Fruit fly (Drosophila melanogaster) whole organism, wandering third instar larva: ENCODE data around the gene Ldh.
A peak's percentile ranks its signal among the peaks of the same experiment; 100 is the strongest.

Source experiments
- Abd-B ChIP-seq: fragments of >200 bp; optimal IDR thresholded peaks from 2 replicates; lab custom pipeline; 2017; ENCODE audit warnings: missing biosample characterization, missing genetic modification characterization
- CG32264 ChIP-seq: fragments of 200-800 bp; sonication (Bioruptor generic); optimal IDR thresholded peaks from 2 replicates; lab custom pipeline; 2016; ENCODE audit warnings: missing biosample characterization, missing genetic modification characterization
- CG9705 ChIP-seq: fragments of 200-800 bp; sonication (Bioruptor generic); optimal IDR thresholded peaks from 2 replicates; lab custom pipeline; 2018; ENCODE audit warnings: missing biosample characterization, mild to moderate bottlenecking, missing genetic modification characterization
- CrebA ChIP-seq: fragments of 200-800 bp; sonication (Bioruptor generic); optimal IDR thresholded peaks from 2 replicates; lab custom pipeline; 2016; ENCODE audit warnings: missing biosample characterization, mild to moderate bottlenecking, missing genetic modification characterization, borderline replicate concordance
- Dfd ChIP-seq: fragments of >200 bp; optimal IDR thresholded peaks from 2 replicates; lab custom pipeline; 2017; ENCODE audit warnings: missing biosample characterization, missing genetic modification characterization
- Dif ChIP-seq: fragments of 200-275, 200-300 bp; sonication (Bioruptor generic); optimal IDR thresholded peaks from 2 replicates; lab custom pipeline; 2018; ENCODE audit warnings: missing biosample characterization, missing genetic modification characterization; ENCODE audit not compliant: partially characterized antibody
- GATAd ChIP-seq: sonication (Bioruptor generic); optimal IDR thresholded peaks from 2 replicates; lab custom pipeline; 2016; ENCODE audit warnings: missing biosample characterization, missing genetic modification characterization
- HLH106 ChIP-seq: fragments of 200-800 bp; optimal IDR thresholded peaks from 3 replicates; lab custom pipeline; 2019; ENCODE audit warnings: missing biosample characterization, mild to moderate bottlenecking, missing genetic modification characterization, moderate library complexity
- Hnf4 ChIP-seq: fragments of 200-800 bp; sonication (Bioruptor generic); optimal IDR thresholded peaks from 2 replicates; lab custom pipeline; 2016; ENCODE audit warnings: missing biosample characterization, mild to moderate bottlenecking, missing genetic modification characterization
- Hr78 ChIP-seq: fragments of >200 bp; optimal IDR thresholded peaks from 2 replicates; lab custom pipeline; 2017; ENCODE audit warnings: missing biosample characterization, missing genetic modification characterization
- Hr83 ChIP-seq: fragments of 200-300 bp; sonication (Bioruptor generic); optimal IDR thresholded peaks from 2 replicates; lab custom pipeline; 2016; ENCODE audit warnings: missing biosample characterization, mild to moderate bottlenecking, missing genetic modification characterization, moderate library complexity; ENCODE audit not compliant: poor library complexity, severe bottlenecking
- Jra ChIP-seq: sonication (Bioruptor generic); optimal IDR thresholded peaks from 2 replicates; lab custom pipeline; 2016; ENCODE audit warnings: missing biosample characterization, missing genetic modification characterization
- Mio ChIP-seq: sonication (Bioruptor generic); optimal IDR thresholded peaks from 2 replicates; lab custom pipeline; 2016; ENCODE audit warnings: missing biosample characterization, missing genetic modification characterization
- Myc ChIP-seq: fragments of >200 bp; optimal IDR thresholded peaks from 2 replicates; lab custom pipeline; 2017
- N ChIP-seq: fragments of >200 bp; optimal IDR thresholded peaks from 2 replicates; lab custom pipeline; 2018; ENCODE audit warnings: missing biosample characterization, missing external identifiers, missing genetic modification characterization
- OdsH ChIP-seq: fragments of 200-800 bp; sonication (Bioruptor generic); optimal IDR thresholded peaks from 2 replicates; lab custom pipeline; 2016; ENCODE audit warnings: missing biosample characterization, mild to moderate bottlenecking, missing genetic modification characterization
- Rel ChIP-seq, 2 experiments: fragments of 200-800 bp; sonication (Bioruptor generic) in 1 of 2; optimal IDR thresholded peaks; 2 replicates in 1 of 2; 3 replicates in 1 of 2; lab custom pipeline; 2016 to 2019; ENCODE audit warnings: mild to moderate bottlenecking in 2 of 2, missing biosample characterization in 2 of 2, missing genetic modification characterization in 2 of 2, moderate library complexity in 1 of 2
- Sp1 ChIP-seq: fragments of 200-800 bp; sonication (Bioruptor generic); optimal IDR thresholded peaks from 3 replicates; lab custom pipeline; 2019; ENCODE audit warnings: missing biosample characterization, mild to moderate bottlenecking, missing genetic modification characterization, moderate library complexity
- Vsx2 ChIP-seq: fragments of 200-300, 225-300 bp; sonication (Bioruptor generic); optimal IDR thresholded peaks from 2 replicates; lab custom pipeline; 2018; ENCODE audit warnings: missing biosample characterization, missing genetic modification characterization; ENCODE audit not compliant: partially characterized antibody
- br ChIP-seq: fragments of 200-800 bp; sonication (Bioruptor generic); optimal IDR thresholded peaks from 2 replicates; lab custom pipeline; 2016; ENCODE audit warnings: missing biosample characterization, missing genetic modification characterization
- brk ChIP-seq: fragments of 200-800 bp; sonication (Bioruptor generic); optimal IDR thresholded peaks from 2 replicates; lab custom pipeline; 2016; ENCODE audit warnings: missing biosample characterization, mild to moderate bottlenecking, missing genetic modification characterization
- dl ChIP-seq, 2 experiments: fragments of 175-275, 200-275 bp in 1 of 2; fragments of 200-275 bp in 1 of 2; sonication (Bioruptor generic); optimal IDR thresholded peaks; lab custom pipeline; 2018; ENCODE audit warnings: mild to moderate bottlenecking in 2 of 2, missing biosample characterization in 2 of 2, missing genetic modification characterization in 2 of 2, moderate library complexity in 2 of 2; ENCODE audit not compliant: partially characterized antibody in 2 of 2, insufficient read depth in 1 of 2
- dmrt93B ChIP-seq: fragments of 200-800 bp; sonication (Bioruptor generic); optimal IDR thresholded peaks from 2 replicates; lab custom pipeline; 2018; ENCODE audit warnings: missing biosample characterization, mild to moderate bottlenecking, missing genetic modification characterization
- dsf ChIP-seq: sonication (Bioruptor generic); optimal IDR thresholded peaks from 2 replicates; lab custom pipeline; 2016; ENCODE audit warnings: missing biosample characterization, missing genetic modification characterization, borderline replicate concordance
- ey ChIP-seq: fragments of 200-800 bp; sonication (Bioruptor generic); optimal IDR thresholded peaks from 2 replicates; lab custom pipeline; 2016; ENCODE audit warnings: missing biosample characterization, missing genetic modification characterization
- foxo ChIP-seq, 2 experiments: fragments of 200-800 bp; sonication (Bioruptor generic); optimal IDR thresholded peaks; 2 replicates in 1 of 2; 3 replicates in 1 of 2; lab custom pipeline; 2016 to 2017; ENCODE audit warnings: missing biosample characterization in 2 of 2, missing genetic modification characterization in 2 of 2
- fru ChIP-seq: fragments of 200-800 bp; sonication (Bioruptor generic); optimal IDR thresholded peaks from 3 replicates; lab custom pipeline; 2016; ENCODE audit warnings: missing biosample characterization, mild to moderate bottlenecking, missing genetic modification characterization
- h ChIP-seq: fragments of 200-800 bp; sonication (Bioruptor generic); optimal IDR thresholded peaks from 3 replicates; lab custom pipeline; 2016; ENCODE audit warnings: missing biosample characterization, mild to moderate bottlenecking, missing genetic modification characterization
- jim ChIP-seq: fragments of 175-275, 200-325 bp; sonication (Bioruptor generic); optimal IDR thresholded peaks from 2 replicates; lab custom pipeline; 2016; ENCODE audit warnings: missing biosample characterization, mild to moderate bottlenecking, missing genetic modification characterization
- lola ChIP-seq: fragments of >200 bp; optimal IDR thresholded peaks from 2 replicates; lab custom pipeline; 2017; ENCODE audit warnings: missing biosample characterization, missing genetic modification characterization
- pan ChIP-seq: fragments of >200 bp; optimal IDR thresholded peaks from 2 replicates; lab custom pipeline; 2017
- psq ChIP-seq: fragments of 200-800 bp; sonication (Bioruptor generic); optimal IDR thresholded peaks from 3 replicates; lab custom pipeline; 2017; ENCODE audit warnings: missing biosample characterization, mild to moderate bottlenecking, missing genetic modification characterization, moderate library complexity
- rgr ChIP-seq: fragments of 200-800 bp; sonication (Bioruptor generic); optimal IDR thresholded peaks from 3 replicates; lab custom pipeline; 2016; ENCODE audit warnings: missing biosample characterization, mild to moderate bottlenecking, missing genetic modification characterization
- sage ChIP-seq: fragments of 200-800 bp; sonication (Bioruptor generic); optimal IDR thresholded peaks from 2 replicates; lab custom pipeline; 2016; ENCODE audit warnings: missing biosample characterization, mild to moderate bottlenecking, missing genetic modification characterization
- sv ChIP-seq: fragments of 200-800 bp; sonication (Bioruptor generic); optimal IDR thresholded peaks from 3 replicates; lab custom pipeline; 2016; ENCODE audit warnings: missing biosample characterization, missing genetic modification characterization
- tai ChIP-seq: sonication (Bioruptor generic); optimal IDR thresholded peaks from 2 replicates; lab custom pipeline; 2016; ENCODE audit warnings: missing biosample characterization, missing genetic modification characterization
- usp ChIP-seq: fragments of >200 bp; optimal IDR thresholded peaks from 2 replicates; lab custom pipeline; 2017; ENCODE audit warnings: missing biosample characterization, missing genetic modification characterization
- woc ChIP-seq: sonication (Bioruptor generic); optimal IDR thresholded peaks from 2 replicates; lab custom pipeline; 2016; ENCODE audit warnings: missing biosample characterization, mild to moderate bottlenecking, missing genetic modification characterization

Gene Ldh

dm6 chr3L:6254427-6255105, 7.9 kb downstream of the Ldh start:
- TF ChIP-seq dmrt93B (GFP tag; lab: Kevin White, UChicago) (no peak), Rel (GFP tag; optimal IDR thresholded peaks at IDR 0.05; lab: Kevin White, UChicago) (no peak), Rel (tag; optimal IDR thresholded peaks at IDR 0.05; lab: Kevin White, UChicago) (peak; percentile 74)

dm6 chr3L:6253730-6254129, 8.8 kb downstream of the Ldh start:
- no peak for TF ChIP-seq Mio (GFP tag; lab: Kevin White, UChicago)
- no peak for TF ChIP-seq brk
- no peak for TF ChIP-seq dl (GFP tag; optimal IDR thresholded peaks at IDR 0.05; lab: Kevin White, UChicago; ENCODE audit: insufficient read depth in 1 of 2, partially characterized antibody in 2 of 2)
- no peak for TF ChIP-seq woc (GFP tag; lab: Kevin White, UChicago)
- no peak for TF ChIP-seq Hr78
- TF ChIP-seq fru (GFP tag; lab: Kevin White, UChicago): no peak
- TF ChIP-seq sv: no peak
- TF ChIP-seq lola: no peak
- TF ChIP-seq CG32264 (GFP tag; lab: Kevin White, UChicago): no peak
- TF ChIP-seq N (GFP tag; lab: Kevin White, UChicago): no peak
- TF ChIP-seq Rel (GFP tag; optimal IDR thresholded peaks at IDR 0.05; lab: Kevin White, UChicago): no peak
- no peak for TF ChIP-seq Rel (tag; optimal IDR thresholded peaks at IDR 0.05; lab: Kevin White, UChicago)
- TF ChIP-seq Jra (GFP tag; lab: Kevin White, UChicago): no peak
- TF ChIP-seq Sp1 (GFP tag; lab: Kevin White, UChicago): no peak
- no peak for TF ChIP-seq sage
- TF ChIP-seq GATAd (GFP tag; lab: Kevin White, UChicago): no peak
- TF ChIP-seq usp (GFP tag; lab: Kevin White, UChicago): no peak
- TF ChIP-seq tai: no peak
- no peak for TF ChIP-seq Myc (lab: Kevin White, UChicago)
- no peak for TF ChIP-seq dmrt93B (GFP tag; lab: Kevin White, UChicago)
- no peak for TF ChIP-seq foxo (GFP tag; optimal IDR thresholded peaks at IDR 0.05; lab: Kevin White, UChicago)

- TF ChIP-seq tai (no peak), CG9705 (no peak), Hr78 (no peak), foxo (GFP tag; optimal IDR thresholded peaks at IDR 0.05; lab: Kevin White, UChicago) (peak in 1 of 2 experiments; percentile 49), fru (GFP tag; lab: Kevin White, UChicago) (peak; percentile 33), Abd-B (GFP tag; lab: Kevin White, UChicago) (no peak), usp (GFP tag; lab: Kevin White, UChicago) (no peak), psq (GFP tag; lab: Kevin White, UChicago) (peak; percentile 38), dmrt93B (GFP tag; lab: Kevin White, UChicago) (no peak), CG32264 (GFP tag; lab: Kevin White, UChicago) (no peak), Dfd (GFP tag; lab: Kevin White, UChicago) (no peak), Mio (GFP tag; lab: Kevin White, UChicago) (no peak), sv (no peak), Rel (GFP tag; optimal IDR thresholded peaks at IDR 0.05; lab: Kevin White, UChicago) (peak; percentile 62), Rel (tag; optimal IDR thresholded peaks at IDR 0.05; lab: Kevin White, UChicago) (peak; percentile 46), Myc (lab: Kevin White, UChicago) (no peak), woc (GFP tag; lab: Kevin White, UChicago) (peak; percentile 86), dl (GFP tag; optimal IDR thresholded peaks at IDR 0.05; lab: Kevin White, UChicago; ENCODE audit: insufficient read depth in 1 of 2, partially characterized antibody in 2 of 2) (no peak), N (GFP tag; lab: Kevin White, UChicago) (no peak), dsf (GFP tag; lab: Kevin White, UChicago) (no peak), rgr (GFP tag; lab: Kevin White, UChicago) (peak; percentile 15), Vsx2 (GFP tag; lab: Kevin White, UChicago) (peak; percentile 13), lola (no peak), Hnf4 (GFP tag; lab: Kevin White, UChicago) (no peak), Jra (GFP tag; lab: Kevin White, UChicago) (no peak), pan (no peak), br (GFP tag; lab: Kevin White, UChicago) (peak; percentile 2), GATAd (GFP tag; lab: Kevin White, UChicago) (no peak), Sp1 (GFP tag; lab: Kevin White, UChicago) (peak; percentile 39), OdsH (GFP tag; lab: Kevin White, UChicago) (peak; percentile 13), Dif (GFP tag; lab: Kevin White, UChicago) (no peak), HLH106 (no peak), ey (GFP tag; lab: Kevin White, UChicago) (peak; percentile 13), sage (no peak), h (peak; percentile 14), CrebA (peak; percentile 60), brk (peak; percentile 49), jim (no peak), Hr83 (GFP tag; lab: Kevin White, UChicago) (no peak)
- TF ChIP-seq, all 38 proteins: peak for 14
Observed at dm6 chr3L:6249178-6250078, 13.1 kb downstream of the Ldh start.
